Fruit fly (Drosophila melanogaster): ENCODE measurements around the gene LysE.
A peak's percentile ranks its signal among the peaks of the same experiment; 100 is the strongest.

LysE gene

dm6 chr3L:1216460-1216859 lies 3.8 kb downstream of the LysE start (continued):
- peak; percentile 1 for TF ChIP-seq Six4 (GFP tag; optimal IDR thresholded peaks at IDR 0.05)
- TF ChIP-seq cad (GFP tag; optimal IDR thresholded peaks at IDR 0.05) = no peak
- TF ChIP-seq CG13424 (tag; optimal IDR thresholded peaks at IDR 0.05) = peak; percentile 42
- TF ChIP-seq Dad (GFP tag; optimal IDR thresholded peaks at IDR 0.05) = peak; percentile 3
- no peak for TF ChIP-seq MBD-R2 (GFP tag; IDR thresholded peaks at IDR 0.05)
- TF ChIP-seq Xbp1 (GFP tag; optimal IDR thresholded peaks at IDR 0.05) = peak; percentile 36
- no peak for TF ChIP-seq mam (GFP tag; optimal IDR thresholded peaks at IDR 0.05)
- TF ChIP-seq CG17186 (GFP tag; optimal IDR thresholded peaks at IDR 0.05) = peak; percentile 1
- TF ChIP-seq tgo (GFP tag; IDR thresholded peaks at IDR 0.05) = no peak
- TF ChIP-seq CG2120 (GFP tag; optimal IDR thresholded peaks at IDR 0.05) = no peak
- TF ChIP-seq Ssrp (tag; optimal IDR thresholded peaks at IDR 0.05) = peak; percentile 47
- TF ChIP-seq grn (GFP tag; optimal IDR thresholded peaks at IDR 0.05) = no peak
- no peak for TF ChIP-seq nerfin-2 (GFP tag; IDR thresholded peaks at IDR 0.05; ENCODE audit: partially characterized antibody)
- no peak for TF ChIP-seq CG11696 (GFP tag; IDR thresholded peaks at IDR 0.05)
- TF ChIP-seq CG10979 (tag; optimal IDR thresholded peaks at IDR 0.05) = peak; percentile 74
- TF ChIP-seq E2f1 (GFP tag; IDR thresholded peaks at IDR 0.05) = peak; percentile 40; the same call in 1 of the 2 replicates
- peak; percentile 60 for TF ChIP-seq onecut (GFP tag; IDR thresholded peaks at IDR 0.05)
- peak; percentile 15 for TF ChIP-seq CG15269 (tag; optimal IDR thresholded peaks at IDR 0.05)
- peak in 1 of 3 experiments; percentile 44 for TF ChIP-seq lola (GFP tag; optimal IDR thresholded peaks at IDR 0.05)
- TF ChIP-seq CG17359 (tag; optimal IDR thresholded peaks at IDR 0.05) = peak; percentile 62
- no peak for TF ChIP-seq Fer2 (tag; optimal IDR thresholded peaks at IDR 0.05)
- TF ChIP-seq CG9727 (GFP tag; optimal IDR thresholded peaks at IDR 0.05) = peak; percentile 9
- TF ChIP-seq ara (GFP tag; IDR thresholded peaks at IDR 0.05) = no peak
- TF ChIP-seq Abd-B (GFP tag; optimal IDR thresholded peaks at IDR 0.05) = peak; percentile 14
- no peak for TF ChIP-seq D (optimal IDR thresholded peaks at IDR 0.05)
- TF ChIP-seq D (GFP tag; optimal IDR thresholded peaks at IDR 0.05) = peak; percentile 48
- TF ChIP-seq oc (tag; optimal IDR thresholded peaks at IDR 0.05) = no peak
- TF ChIP-seq ERR (GFP tag; optimal IDR thresholded peaks at IDR 0.05) = no peak
- TF ChIP-seq CG31441 (GFP tag; IDR thresholded peaks at IDR 0.05) = peak; percentile 48
- TF ChIP-seq CG12769 (tag; optimal IDR thresholded peaks at IDR 0.05) = peak; percentile 32
- TF ChIP-seq slbo (GFP tag; IDR thresholded peaks at IDR 0.05) = 0 out of 2 replicates have a peak, but pooled peaks have one; percentile 7
- peak; percentile 68; the same call in 1 of the 2 replicates for TF ChIP-seq chm (GFP tag; IDR thresholded peaks at IDR 0.05)
- no peak for TF ChIP-seq nom (GFP tag; optimal IDR thresholded peaks at IDR 0.05)
- no peak for TF ChIP-seq CG33557 (GFP tag; optimal IDR thresholded peaks at IDR 0.05)
- TF ChIP-seq Asciz (GFP tag; optimal IDR thresholded peaks at IDR 0.05) = peak; percentile 53
- TF ChIP-seq prd (optimal IDR thresholded peaks at IDR 0.05) = no peak
- peak; percentile 73; the same call in 2 of the 3 replicates for TF ChIP-seq prd (GFP tag; IDR thresholded peaks at IDR 0.05)
- TF ChIP-seq Antp (GFP tag; optimal IDR thresholded peaks at IDR 0.05) = peak; percentile 20
- no peak for TF ChIP-seq da (GFP tag; optimal IDR thresholded peaks at IDR 0.05)
- no peak for TF ChIP-seq cato (GFP tag; optimal IDR thresholded peaks at IDR 0.05; ENCODE audit: borderline replicate concordance)
- TF ChIP-seq CG8924 (tag; optimal IDR thresholded peaks at IDR 0.05) = peak; percentile 34
- TF ChIP-seq Mes4 (GFP tag; optimal IDR thresholded peaks at IDR 0.05) = no peak
- no peak for TF ChIP-seq CG13894 (tag; optimal IDR thresholded peaks at IDR 0.05)
- no peak for TF ChIP-seq ewg (GFP tag; optimal IDR thresholded peaks at IDR 0.05)
- no peak for TF ChIP-seq CG13287 (GFP tag; IDR thresholded peaks at IDR 0.05; ENCODE audit: partially characterized antibody)
- TF ChIP-seq CG9932 (GFP tag; IDR thresholded peaks at IDR 0.05) = no peak
- TF ChIP-seq ttk (GFP tag; IDR thresholded peaks at IDR 0.05) = 0 out of 2 replicates have a peak, but pooled peaks have one; percentile 30
- TF ChIP-seq Meics (GFP tag; optimal IDR thresholded peaks at IDR 0.05) = no peak
- TF ChIP-seq Rx (GFP tag; IDR thresholded peaks at IDR 0.05) = peak; percentile 11; the same call in 1 of the 2 replicates
- TF ChIP-seq lov (optimal IDR thresholded peaks at IDR 0.05) = no peak
- no peak for TF ChIP-seq lov (GFP tag; IDR thresholded peaks at IDR 0.05)
